Worm (Caenorhabditis elegans): ENCODE results near the gene gsp-2.

ce11 chrIII:7338693-7339092 lies 2.3 kb downstream of the gsp-2 start, which contains the start of gene kap-1:
- peak; percentile 40 for TF ChIP-seq ceh-48 (tag; optimal IDR thresholded peaks at IDR 0.05)
- TF ChIP-seq T23F11.4 (GFP tag; optimal IDR thresholded peaks at IDR 0.05) = no peak
- no peak for TF ChIP-seq hlh-30 (tag; optimal IDR thresholded peaks at IDR 0.05; ENCODE audit: insufficient read depth)
- no peak for TF ChIP-seq nfya-1 (tag; optimal IDR thresholded peaks at IDR 0.05)
- TF ChIP-seq dve-1 (tag; optimal IDR thresholded peaks at IDR 0.05) = no peak
- TF ChIP-seq sox-4 (tag; optimal IDR thresholded peaks at IDR 0.05) = no peak

Measured in whole organism, late embryonic.